Fruit fly (Drosophila melanogaster): ENCODE results near the gene CG11425.

The CG11425 gene

dm6 chr3L:22460918-22461634 is 13.5 kb upstream of the CG11425 start, which contains the start of gene laza (continued):
- TF ChIP-seq Ptx1 (GFP tag; IDR thresholded peaks at IDR 0.05) (0 out of 2 replicates have a peak, but pooled peaks have one; percentile 19), CG17359 (tag; optimal IDR thresholded peaks at IDR 0.05) (no peak), CG14014 (GFP tag; IDR thresholded peaks at IDR 0.05) (0 out of 2 replicates have a peak, but pooled peaks have one; percentile 19), CG3995 (GFP tag; optimal IDR thresholded peaks at IDR 0.05) (peak; percentile 86), dati (GFP tag; IDR thresholded peaks at IDR 0.05) (no peak), CG32772 (GFP tag; IDR thresholded peaks at IDR 0.05) (0 out of 2 replicates have a peak, but pooled peaks have one; percentile 21), sug (tag; optimal IDR thresholded peaks at IDR 0.05) (peak; percentile 70), CG34376 (GFP tag; optimal IDR thresholded peaks at IDR 0.05) (no peak), CG12391 (tag; optimal IDR thresholded peaks at IDR 0.05) (peak; percentile 2), fd3F (GFP tag; optimal IDR thresholded peaks at IDR 0.05) (no peak), CG15514 (GFP tag; optimal IDR thresholded peaks at IDR 0.05) (peak; percentile 26), CG8765 (GFP tag; IDR thresholded peaks at IDR 0.05) (no peak), slp2 (GFP tag; optimal IDR thresholded peaks at IDR 0.05) (no peak), so (GFP tag; IDR thresholded peaks at IDR 0.05) (0 out of 3 replicates have a peak, but pooled peaks have one; percentile 9), sima (GFP tag; optimal IDR thresholded peaks at IDR 0.05) (no peak), CG8290 (GFP tag; optimal IDR thresholded peaks at IDR 0.05) (no peak), CG8290 (tag; optimal IDR thresholded peaks at IDR 0.05) (peak in 1 of 2 experiments; percentile 9), ewg (GFP tag; optimal IDR thresholded peaks at IDR 0.05) (no peak), slbo (GFP tag; IDR thresholded peaks at IDR 0.05) (peak; percentile 35), CG2712 (tag; optimal IDR thresholded peaks at IDR 0.05) (peak; percentile 15), vnd (GFP tag; IDR thresholded peaks at IDR 0.05; ENCODE audit: partially characterized antibody) (no peak), CG4707 (GFP tag; optimal IDR thresholded peaks at IDR 0.05) (no peak), CHES-1-like (GFP tag; optimal IDR thresholded peaks at IDR 0.05) (no peak), mirr (GFP tag; optimal IDR thresholded peaks at IDR 0.05) (peak; percentile 12), CTCF (GFP tag; optimal IDR thresholded peaks at IDR 0.05) (no peak), CG4404 (GFP tag; IDR thresholded peaks at IDR 0.05) (0 out of 2 replicates have a peak, but pooled peaks have one; percentile 7), CG11398 (GFP tag; optimal IDR thresholded peaks at IDR 0.05) (no peak), lov (optimal IDR thresholded peaks at IDR 0.05) (no peak), lov (GFP tag; IDR thresholded peaks at IDR 0.05) (no peak), bcd (GFP tag; optimal IDR thresholded peaks at IDR 0.05) (no peak), CG13775 (GFP tag; optimal IDR thresholded peaks at IDR 0.05) (no peak), ERR (GFP tag; optimal IDR thresholded peaks at IDR 0.05) (no peak), CG15073 (GFP tag; optimal IDR thresholded peaks at IDR 0.05) (no peak), CG15601 (tag; optimal IDR thresholded peaks at IDR 0.05) (no peak), Fer1 (GFP tag; optimal IDR thresholded peaks at IDR 0.05) (no peak), sqz (GFP tag; optimal IDR thresholded peaks at IDR 0.05) (no peak), danr (GFP tag; IDR thresholded peaks at IDR 0.05) (no peak), CG11504 (tag; optimal IDR thresholded peaks at IDR 0.05) (peak; percentile 27), tgo (GFP tag; IDR thresholded peaks at IDR 0.05) (peak; percentile 17; the same call in 2 of the 3 replicates), Hr51 (GFP tag; optimal IDR thresholded peaks at IDR 0.05) (peak in 1 of 2 experiments; percentile 31), CG3281 (GFP tag; optimal IDR thresholded peaks at IDR 0.05) (peak; percentile 7), grn (GFP tag; optimal IDR thresholded peaks at IDR 0.05) (peak; percentile 17), cato (GFP tag; optimal IDR thresholded peaks at IDR 0.05; ENCODE audit: borderline replicate concordance) (no peak), Xrp1 (GFP tag; IDR thresholded peaks at IDR 0.05) (peak; percentile 11; the same call in 1 of the 2 replicates), dan (GFP tag; IDR thresholded peaks at IDR 0.05) (no peak), NfI (GFP tag; optimal IDR thresholded peaks at IDR 0.05) (no peak), CG4730 (GFP tag; IDR thresholded peaks at IDR 0.05) (no peak), zf30C (GFP tag; optimal IDR thresholded peaks at IDR 0.05) (peak; percentile 51), CG12744 (GFP tag; optimal IDR thresholded peaks at IDR 0.05) (peak; percentile 0), Lim3 (GFP tag; IDR thresholded peaks at IDR 0.05) (no peak), Nf-YB (GFP tag; optimal IDR thresholded peaks at IDR 0.05) (no peak)
